Fruit fly (Drosophila melanogaster): ENCODE results near the gene CG11076.

The CG11076 gene

dm6 chr4:982791-983407 is 48.7 kb downstream of the CG11076 start (continued):
- TF ChIP-seq Kr (GFP tag; optimal IDR thresholded peaks at IDR 0.05) (no peak), shn (GFP tag; optimal IDR thresholded peaks at IDR 0.05) (peak; percentile 47), bbx (GFP tag; IDR thresholded peaks at IDR 0.05; ENCODE audit: partially characterized antibody) (no peak), CG14667 (GFP tag; IDR thresholded peaks at IDR 0.05) (no peak), CG4854 (GFP tag; optimal IDR thresholded peaks at IDR 0.05) (peak; percentile 12), ftz-f1 (GFP tag; optimal IDR thresholded peaks at IDR 0.05) (no peak), gsb-n (tag; optimal IDR thresholded peaks at IDR 0.05) (peak; percentile 84), CG11456 (GFP tag; IDR thresholded peaks at IDR 0.05) (no peak), gfzf (GFP tag; optimal IDR thresholded peaks at IDR 0.05) (no peak), da (GFP tag; optimal IDR thresholded peaks at IDR 0.05) (peak; percentile 55), CrebB (tag; optimal IDR thresholded peaks at IDR 0.05) (peak; percentile 36), cas (GFP tag; IDR thresholded peaks at IDR 0.05) (no peak), CG4404 (GFP tag; IDR thresholded peaks at IDR 0.05) (no peak), CG16815 (GFP tag; optimal IDR thresholded peaks at IDR 0.05) (peak; percentile 52), Six4 (GFP tag; optimal IDR thresholded peaks at IDR 0.05) (peak; percentile 71), CG7928 (GFP tag; optimal IDR thresholded peaks at IDR 0.05) (peak; percentile 17), bab2 (GFP tag; optimal IDR thresholded peaks at IDR 0.05) (peak; percentile 72), Hsf (GFP tag; optimal IDR thresholded peaks at IDR 0.05) (peak; percentile 65), ase (GFP tag; IDR thresholded peaks at IDR 0.05) (no peak; the same call in 2 of the 3 replicates), CG9215 (GFP tag; IDR thresholded peaks at IDR 0.05) (no peak), unpg (GFP tag; optimal IDR thresholded peaks at IDR 0.05) (peak; percentile 82), D (optimal IDR thresholded peaks at IDR 0.05) (no peak), D (GFP tag; optimal IDR thresholded peaks at IDR 0.05) (peak; percentile 76), Xrp1 (GFP tag; IDR thresholded peaks at IDR 0.05) (peak; percentile 87), CG1647 (GFP tag; optimal IDR thresholded peaks at IDR 0.05) (peak; percentile 43), CG6813 (GFP tag; optimal IDR thresholded peaks at IDR 0.05) (peak; percentile 53), ems (GFP tag; optimal IDR thresholded peaks at IDR 0.05) (peak; percentile 47), lbe (GFP tag; optimal IDR thresholded peaks at IDR 0.05) (no peak), fd64A (GFP tag; optimal IDR thresholded peaks at IDR 0.05) (no peak), CG6654 (GFP tag; optimal IDR thresholded peaks at IDR 0.05) (peak; percentile 36), CG7357 (GFP tag; IDR thresholded peaks at IDR 0.05) (peak; percentile 44; the same call in 1 of the 3 replicates), z (GFP tag; IDR thresholded peaks at IDR 0.05) (0 out of 3 replicates have a peak, but pooled peaks have one; percentile 22), gcm2 (GFP tag; optimal IDR thresholded peaks at IDR 0.05) (no peak), CG5953 (GFP tag; IDR thresholded peaks at IDR 0.05) (peak; percentile 67), chinmo (GFP tag; IDR thresholded peaks at IDR 0.05; ENCODE audit: partially characterized antibody) (0 out of 4 replicates have a peak, but pooled peaks have one; percentile 20), Sry-β (GFP tag; optimal IDR thresholded peaks at IDR 0.05) (no peak), klu (GFP tag; IDR thresholded peaks at IDR 0.05) (no peak)

- TF ChIP-seq CG3407 (GFP tag; optimal IDR thresholded peaks at IDR 0.05) (no peak), nmo (GFP tag; optimal IDR thresholded peaks at IDR 0.05) (no peak), eve (GFP tag; optimal IDR thresholded peaks at IDR 0.05) (no peak), CG10543 (GFP tag; optimal IDR thresholded peaks at IDR 0.05) (no peak), ftz-f1 (GFP tag; optimal IDR thresholded peaks at IDR 0.05) (no peak), bab2 (GFP tag; optimal IDR thresholded peaks at IDR 0.05) (no peak), CG6654 (GFP tag; optimal IDR thresholded peaks at IDR 0.05) (no peak), Stat92E (GFP tag; optimal IDR thresholded peaks at IDR 0.05) (no peak), CG10366 (GFP tag; IDR thresholded peaks at IDR 0.05) (no peak), CG17829 (tag; optimal IDR thresholded peaks at IDR 0.05) (no peak), CG8089 (GFP tag; optimal IDR thresholded peaks at IDR 0.05) (no peak), CTCF (GFP tag; optimal IDR thresholded peaks at IDR 0.05) (no peak), luna (GFP tag; optimal IDR thresholded peaks at IDR 0.05) (no peak), mirr (GFP tag; optimal IDR thresholded peaks at IDR 0.05) (no peak), wor (GFP tag; IDR thresholded peaks at IDR 0.05) (no peak), Nf-YB (GFP tag; optimal IDR thresholded peaks at IDR 0.05) (peak; percentile 56), NFAT (GFP tag; IDR thresholded peaks at IDR 0.05) (no peak), CG12744 (GFP tag; optimal IDR thresholded peaks at IDR 0.05) (no peak), CG1603 (tag; optimal IDR thresholded peaks at IDR 0.05) (no peak)
Measured at dm6 chr4:981157-981556, 50.4 kb downstream of the CG11076 start.

All from whole organism, embryonic.